Worm (Caenorhabditis elegans) whole organism, late embryonic: ENCODE results near the gene F21D9.3.

Source experiments
- C08G9.2 ChIP-seq: sonication (generic microtip); optimal IDR thresholded peaks from 2 replicates; lab custom pipeline; 2016; ENCODE audit warnings: mild to moderate bottlenecking, missing genetic modification characterization, moderate library complexity, missing compliant biosample characterization
- F13H6.1 ChIP-seq: sonication (generic microtip); optimal IDR thresholded peaks from 2 replicates; lab custom pipeline; 2016; ENCODE audit warnings: missing genetic modification characterization, missing compliant biosample characterization
- T23F11.4 ChIP-seq: fragments of 200-800 bp; sonication (Bioruptor generic); optimal IDR thresholded peaks from 2 replicates; lab custom pipeline; 2018; ENCODE audit warnings: mild to moderate bottlenecking, missing genetic modification characterization, missing compliant biosample characterization
- ahr-1 ChIP-seq: sonication (generic microtip); optimal IDR thresholded peaks from 2 replicates; lab custom pipeline; 2016; ENCODE audit warnings: missing genetic modification characterization, missing compliant biosample characterization
- ceh-14 ChIP-seq: sonication (generic microtip); optimal IDR thresholded peaks from 2 replicates; lab custom pipeline; 2016; ENCODE audit warnings: missing genotype, missing genetic modification characterization, missing compliant biosample characterization
- ceh-19 ChIP-seq: fragments of 200-800 bp; sonication (Bioruptor generic); optimal IDR thresholded peaks from 2 replicates; lab custom pipeline; 2018; ENCODE audit warnings: mild to moderate bottlenecking, missing genetic modification characterization, missing compliant biosample characterization
- ceh-2 ChIP-seq: sonication (generic microtip); optimal IDR thresholded peaks from 2 replicates; lab custom pipeline; 2016; ENCODE audit warnings: missing genotype, missing genetic modification characterization, missing compliant biosample characterization
- ceh-24 ChIP-seq: sonication (generic microtip); optimal IDR thresholded peaks from 2 replicates; lab custom pipeline; 2016; ENCODE audit warnings: mild to moderate bottlenecking, missing genetic modification characterization, missing compliant biosample characterization
- ceh-30 ChIP-seq: fragments of 150-350 bp; optimal IDR thresholded peaks from 2 replicates; lab custom pipeline; 2014; ENCODE audit warnings: missing biosample characterization, missing genetic modification characterization
- ceh-45 ChIP-seq: fragments of 200-800 bp; sonication (Bioruptor generic); IDR thresholded peaks from 2 replicates; pipeline ENCODE4 v1.3.6; 2022; ENCODE audit warnings: missing genetic modification reagents, missing genetic modification characterization, missing compliant biosample characterization
- ceh-48 ChIP-seq: sonication (generic microtip); optimal IDR thresholded peaks from 2 replicates; lab custom pipeline; 2016; ENCODE audit warnings: missing genetic modification characterization, inconsistent platforms, missing compliant biosample characterization
- che-1 ChIP-seq: sonication (generic microtip); optimal IDR thresholded peaks from 2 replicates; lab custom pipeline; 2016; ENCODE audit warnings: mild to moderate bottlenecking, missing genetic modification characterization, missing compliant biosample characterization
- dmd-4 ChIP-seq: sonication (generic microtip); optimal IDR thresholded peaks from 2 replicates; lab custom pipeline; 2016; ENCODE audit warnings: borderline replicate concordance, missing genetic modification characterization, missing compliant biosample characterization
- dve-1 ChIP-seq: sonication (generic microtip); optimal IDR thresholded peaks from 2 replicates; lab custom pipeline; 2017; ENCODE audit warnings: antibody characterized with exemption, mild to moderate bottlenecking, missing genetic modification characterization, missing compliant biosample characterization
- fax-1 ChIP-seq: sonication (generic microtip); optimal IDR thresholded peaks from 2 replicates; lab custom pipeline; 2016; ENCODE audit warnings: missing genotype, missing genetic modification characterization, missing compliant biosample characterization
- hlh-6 ChIP-seq: sonication (generic microtip); optimal IDR thresholded peaks from 2 replicates; lab custom pipeline; 2016; ENCODE audit warnings: missing genotype, missing genetic modification characterization, missing compliant biosample characterization
- hlh-8 ChIP-seq: sonication (generic microtip); optimal IDR thresholded peaks from 2 replicates; lab custom pipeline; 2016; ENCODE audit warnings: missing genotype, missing genetic modification characterization, missing compliant biosample characterization
- lim-6 ChIP-seq: sonication (generic microtip); optimal IDR thresholded peaks from 2 replicates; lab custom pipeline; 2016; ENCODE audit warnings: missing genetic modification characterization, missing compliant biosample characterization
- lin-11 ChIP-seq: fragments of 200-800 bp; sonication (Bioruptor generic); optimal IDR thresholded peaks from 2 replicates; lab custom pipeline; 2018; ENCODE audit warnings: mild to moderate bottlenecking, missing genetic modification characterization, missing compliant biosample characterization
- mec-3 ChIP-seq: sonication (generic microtip); optimal IDR thresholded peaks from 2 replicates; lab custom pipeline; 2016; ENCODE audit warnings: borderline replicate concordance, missing genetic modification characterization, missing compliant biosample characterization
- nhr-11 ChIP-seq: fragments of 150-350 bp; optimal IDR thresholded peaks from 2 replicates; lab custom pipeline; 2014; ENCODE audit warnings: missing biosample characterization, missing genetic modification characterization
- nhr-232 ChIP-seq: sonication (generic microtip); optimal IDR thresholded peaks from 2 replicates; lab custom pipeline; 2016; ENCODE audit warnings: missing genetic modification characterization, missing compliant biosample characterization
- npax-4 ChIP-seq: sonication (generic microtip); optimal IDR thresholded peaks from 2 replicates; lab custom pipeline; 2016; ENCODE audit warnings: missing genetic modification characterization, missing compliant biosample characterization
- pha-2 ChIP-seq: sonication (generic microtip); optimal IDR thresholded peaks from 2 replicates; lab custom pipeline; 2017; ENCODE audit warnings: mild to moderate bottlenecking, missing genetic modification characterization, missing compliant biosample characterization
- pha-4 ChIP-seq: fragments of 150-350 bp; optimal IDR thresholded peaks from 2 replicates; lab custom pipeline; 2018; ENCODE audit warnings: missing biosample characterization, missing genetic modification reagents, missing genetic modification characterization
- ref-2 ChIP-seq: sonication (generic microtip); optimal IDR thresholded peaks from 2 replicates; lab custom pipeline; 2016; ENCODE audit warnings: missing genetic modification characterization, missing compliant biosample characterization
- sox-2 ChIP-seq: fragments of 200-800 bp; sonication (Bioruptor generic); IDR thresholded peaks from 2 replicates; pipeline ENCODE4 v1.3.6; 2022; ENCODE audit warnings: missing genetic modification reagents, missing genetic modification characterization, missing compliant biosample characterization
- syd-9 ChIP-seq: sonication (generic microtip); optimal IDR thresholded peaks from 2 replicates; lab custom pipeline; 2016; ENCODE audit warnings: mild to moderate bottlenecking, missing genetic modification characterization, moderate library complexity, missing compliant biosample characterization
- tbx-2 ChIP-seq: sonication (generic microtip); optimal IDR thresholded peaks from 2 replicates; lab custom pipeline; 2016; ENCODE audit warnings: missing genetic modification characterization, missing compliant biosample characterization
- unc-3 ChIP-seq, 2 experiments: fragments of 200-800 bp in 1 of 2; sonication (Bioruptor generic) in 1 of 2; sonication (generic microtip) in 1 of 2; conservative IDR thresholded peaks in 1 of 2; optimal IDR thresholded peaks in 1 of 2; 2 replicates each; pipeline versions ENCODE4 v1.3.6 to Lab custom; 2016 to 2022; ENCODE audit warnings: missing compliant biosample characterization in 2 of 2, missing genetic modification characterization in 2 of 2, missing genetic modification reagents in 1 of 2
- unc-55 ChIP-seq: sonication (generic microtip); optimal IDR thresholded peaks from 2 replicates; lab custom pipeline; 2017; ENCODE audit warnings: missing biosample characterization, missing genetic modification reagents, missing genetic modification characterization
- unc-86 ChIP-seq: sonication (generic microtip); optimal IDR thresholded peaks from 2 replicates; lab custom pipeline; 2016; ENCODE audit warnings: missing genetic modification characterization, missing compliant biosample characterization
- ztf-16 ChIP-seq: sonication (generic microtip); optimal IDR thresholded peaks from 2 replicates; lab custom pipeline; 2017; ENCODE audit warnings: missing genetic modification characterization, missing compliant biosample characterization

Gene F21D9.3

DNA sequence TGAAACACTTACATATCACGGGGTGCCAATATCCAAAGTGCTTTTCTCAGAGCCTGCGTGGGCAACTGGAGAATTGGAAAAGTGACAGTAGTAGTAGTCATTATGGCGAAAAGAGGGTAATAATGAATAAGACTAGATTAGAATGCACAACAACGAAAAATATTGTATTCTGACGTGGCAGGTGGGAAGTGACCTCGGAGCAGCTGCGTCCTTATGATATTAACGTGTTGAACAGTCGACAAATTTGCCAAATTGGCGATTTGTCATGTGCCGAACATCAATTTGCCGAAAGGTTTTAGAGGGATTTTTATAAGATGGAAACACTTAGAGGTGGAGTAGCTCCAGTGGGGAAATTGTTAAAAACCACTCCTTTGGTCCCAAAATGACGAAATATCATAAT lies 6.6 kb downstream of the F21D9.3 start, which contains the start of gene str-81:
Gene str-81, minus strand, starts transcription at position 101 of the 400 bp plus-strand sequence.
- TF ChIP-seq F13H6.1 (tag; lab: Kevin White, UChicago): no peak
- TF ChIP-seq mec-3 (tag; lab: Kevin White, UChicago): no peak
- TF ChIP-seq dmd-4: no peak
- TF ChIP-seq pha-2 (tag; lab: Kevin White, UChicago): no peak
- no peak for TF ChIP-seq nhr-232 (tag; lab: Kevin White, UChicago)
- TF ChIP-seq dve-1 (tag; lab: Kevin White, UChicago): no peak
- no peak for TF ChIP-seq lin-11 (tag; lab: Kevin White, UChicago)
- TF ChIP-seq ahr-1 (tag; lab: Kevin White, UChicago): no peak
- TF ChIP-seq sox-2 (GFP tag; lab: Robert Waterston, UW): no peak
- TF ChIP-seq unc-3 (GFP tag; conservative IDR thresholded peaks at IDR 0.05; lab: Robert Waterston, UW): no peak
- TF ChIP-seq unc-3 (tag; optimal IDR thresholded peaks at IDR 0.05; lab: Kevin White, UChicago): no peak
- TF ChIP-seq pha-4 (tag; lab: Kevin White, UChicago): no peak
- TF ChIP-seq che-1 (tag; lab: Kevin White, UChicago): no peak
- TF ChIP-seq C08G9.2 (tag; lab: Kevin White, UChicago): no peak

ce11 chrV:19240129-19240528 lies 17.4 kb downstream of the F21D9.3 start, which contains the start of the genes fbxb-115 and fbxb-1:
TSS of gene fbxb-115 (minus strand) at chrV:19240229.
TSS of gene fbxb-1 (plus strand) at chrV:19240354.
- no peak for TF ChIP-seq hlh-6
- no peak for TF ChIP-seq ceh-2
- no peak for TF ChIP-seq unc-55 (GFP tag; lab: Kevin White, UChicago)
- no peak for TF ChIP-seq ceh-30 (tag; lab: Kevin White, UChicago)
- TF ChIP-seq ceh-24 (tag; lab: Kevin White, UChicago): no peak
- TF ChIP-seq F13H6.1 (tag; lab: Kevin White, UChicago): no peak
- TF ChIP-seq unc-86: no peak
- no peak for TF ChIP-seq T23F11.4 (GFP tag; lab: Kevin White, UChicago)
- TF ChIP-seq fax-1: no peak
- TF ChIP-seq ceh-45 (GFP tag; lab: Robert Waterston, UW): no peak
- TF ChIP-seq ceh-19 (GFP tag; lab: Kevin White, UChicago): no peak
- TF ChIP-seq ceh-48: no peak
- no peak for TF ChIP-seq lin-11 (tag; lab: Kevin White, UChicago)
- no peak for TF ChIP-seq syd-9 (tag; lab: Kevin White, UChicago)
- no peak for TF ChIP-seq npax-4
- TF ChIP-seq tbx-2: no peak
- TF ChIP-seq nhr-11 (tag; lab: Kevin White, UChicago): no peak

DNA sequence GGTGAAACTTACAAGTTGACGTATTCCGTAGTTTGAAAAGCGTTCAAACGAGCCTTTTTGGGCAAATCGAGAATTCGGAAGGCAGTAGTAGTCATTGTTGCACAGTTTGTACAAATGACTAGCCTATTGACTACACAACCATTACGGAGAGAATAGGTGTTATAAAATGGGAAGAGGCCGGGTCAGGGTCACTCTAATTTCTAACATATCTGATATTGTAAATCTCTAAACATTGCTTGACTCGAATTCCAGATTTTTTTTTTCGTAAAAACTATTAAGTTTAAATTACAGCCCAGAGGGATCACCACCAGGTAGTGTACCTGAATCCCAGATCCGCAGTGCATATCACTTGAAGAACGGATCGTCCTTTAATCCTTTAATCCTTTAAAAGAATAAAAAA lies 20.3 kb downstream of the F21D9.3 start, which contains the start of gene fbxb-2:
Gene fbxb-2, minus strand, starts transcription at position 101 of the 400 bp plus-strand sequence.
- no peak for TF ChIP-seq ceh-14 (tag; lab: Kevin White, UChicago)
- no peak for TF ChIP-seq lim-6 (tag; lab: Kevin White, UChicago)
- no peak for TF ChIP-seq ref-2 (tag; lab: Kevin White, UChicago)
- TF ChIP-seq tbx-2: no peak

DNA sequence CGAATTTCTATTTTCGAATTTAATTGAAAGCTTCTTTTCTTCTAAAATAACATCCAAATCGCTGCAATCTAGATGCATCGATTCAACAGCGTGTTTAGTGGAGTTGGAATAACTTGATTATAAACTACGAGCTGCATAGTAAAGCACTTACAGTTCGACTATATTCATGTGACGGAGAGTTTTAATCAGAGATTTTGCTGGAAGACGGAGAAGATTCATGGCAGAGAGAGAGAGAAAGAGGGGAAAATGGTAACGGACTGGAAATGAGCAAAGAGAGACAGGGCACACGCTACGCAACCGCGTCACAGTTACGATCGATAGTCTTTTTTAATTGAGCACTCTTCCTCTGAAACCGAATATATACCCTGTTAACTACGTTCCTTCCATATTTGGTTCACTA lies 24.1 kb downstream of the F21D9.3 start, which contains the start of gene fbxb-116:
Gene fbxb-116, plus strand, starts transcription at position 301 of the 400 bp plus-strand sequence.
- TF ChIP-seq hlh-8 (tag; lab: Kevin White, UChicago): no peak

- TF ChIP-seq ceh-14 (tag; lab: Kevin White, UChicago) (no peak), dve-1 (tag; lab: Kevin White, UChicago) (peak; percentile 91), ztf-16 (tag; lab: Kevin White, UChicago) (no peak)
Observed at ce11 chrV:19231167-19231566, 26.4 kb downstream of the F21D9.3 start.
